Worm (Caenorhabditis elegans): ENCODE data around the gene M163.8.
A peak's percentile ranks its signal among the peaks of the same experiment; 100 is the strongest.

M163.8 gene

DNA sequence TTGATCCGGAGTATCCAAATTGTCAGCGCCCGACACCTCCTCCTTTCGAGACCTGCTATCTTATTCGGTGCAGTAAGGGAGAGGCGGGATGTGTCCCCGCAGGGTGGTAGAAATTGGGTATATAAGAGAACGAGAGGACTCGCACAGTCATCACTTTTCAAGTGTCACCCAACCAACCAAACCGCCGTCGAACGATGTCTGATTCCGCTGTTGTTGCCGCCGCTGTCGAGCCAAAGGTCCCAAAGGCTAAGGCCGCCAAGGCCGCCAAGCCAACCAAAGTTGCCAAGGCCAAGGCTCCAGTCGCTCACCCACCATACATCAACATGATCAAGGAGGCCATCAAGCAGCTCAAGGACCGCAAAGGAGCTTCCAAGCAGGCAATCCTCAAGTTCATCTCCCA is 5.0 kb downstream of the M163.8 start, which contains the start of gene his-24 (continued):
- TF ChIP-seq ztf-11 (tag; optimal IDR thresholded peaks at IDR 0.05), result no peak
- no peak for TF ChIP-seq F49E8.2 (tag; optimal IDR thresholded peaks at IDR 0.05; ENCODE audit: borderline replicate concordance)
- TF ChIP-seq sdz-12 (GFP tag; optimal IDR thresholded peaks at IDR 0.05), result no peak
- no peak for TF ChIP-seq ceh-44 (GFP tag; IDR thresholded peaks at IDR 0.05)
- no peak for TF ChIP-seq daf-12 (tag; optimal IDR thresholded peaks at IDR 0.05)
- TF ChIP-seq daf-8 (GFP tag; IDR thresholded peaks at IDR 0.05), result no peak
- peak; percentile 81 for TF ChIP-seq dve-1 (tag; optimal IDR thresholded peaks at IDR 0.05; ENCODE audit: insufficient read depth)
- TF ChIP-seq lin-13 (GFP tag; optimal IDR thresholded peaks at IDR 0.05), result peak; percentile 25
- TF ChIP-seq Y75B8A.6 (GFP tag; IDR thresholded peaks at IDR 0.05), result no peak
- 0 out of 2 replicates have a peak, but pooled peaks have one; percentile 53 for TF ChIP-seq D1046.2 (GFP tag; IDR thresholded peaks at IDR 0.05)
- no peak for TF ChIP-seq snpc-1.2 (GFP tag; IDR thresholded peaks at IDR 0.05)
- peak; percentile 56; the same call in 1 of the 2 replicates for TF ChIP-seq egl-43 (GFP tag; IDR thresholded peaks at IDR 0.05)
- TF ChIP-seq nhr-102 (tag; optimal IDR thresholded peaks at IDR 0.05), result peak; percentile 45
- peak; percentile 70 for TF ChIP-seq pha-4 (GFP tag; IDR thresholded peaks at IDR 0.05)
- no peak for TF ChIP-seq pha-4 (tag; optimal IDR thresholded peaks at IDR 0.05)
- no peak for TF ChIP-seq zag-1 (tag; optimal IDR thresholded peaks at IDR 0.05)
- no peak for TF ChIP-seq lin-39 (tag; optimal IDR thresholded peaks at IDR 0.05)
- no peak for TF ChIP-seq lim-7 (GFP tag; IDR thresholded peaks at IDR 0.05)
- no peak for TF ChIP-seq R02D3.7 (tag; optimal IDR thresholded peaks at IDR 0.05)
- TF ChIP-seq lin-15B (tag; optimal IDR thresholded peaks at IDR 0.05), result no peak
- TF ChIP-seq dmd-8 (GFP tag; IDR thresholded peaks at IDR 0.05), result no peak
- TF ChIP-seq ZK546.5 (tag; optimal IDR thresholded peaks at IDR 0.05), result no peak
- peak; percentile 85 for TF ChIP-seq nhr-6 (tag; optimal IDR thresholded peaks at IDR 0.05)
- no peak for TF ChIP-seq lin-1 (GFP tag; IDR thresholded peaks at IDR 0.05)
- 0 out of 2 replicates have a peak, but pooled peaks have one; percentile 40 for TF ChIP-seq mxl-2 (GFP tag; conservative IDR thresholded peaks at IDR 0.05)
- TF ChIP-seq lin-38 (GFP tag; IDR thresholded peaks at IDR 0.05), result no peak
- TF ChIP-seq dpl-1 (GFP tag; optimal IDR thresholded peaks at IDR 0.05), result peak; percentile 45
- peak; percentile 56 for TF ChIP-seq nhr-28 (tag; optimal IDR thresholded peaks at IDR 0.05)
- peak; percentile 20 for TF ChIP-seq ztf-7 (tag; optimal IDR thresholded peaks at IDR 0.05)
- TF ChIP-seq vab-7 (GFP tag; IDR thresholded peaks at IDR 0.05), result 0 out of 2 replicates have a peak, but pooled peaks have one; percentile 32
- TF ChIP-seq F44E2.7 (GFP tag; IDR thresholded peaks at IDR 0.05), result no peak
- no peak for TF ChIP-seq madf-5 (GFP tag; IDR thresholded peaks at IDR 0.05)

DNA sequence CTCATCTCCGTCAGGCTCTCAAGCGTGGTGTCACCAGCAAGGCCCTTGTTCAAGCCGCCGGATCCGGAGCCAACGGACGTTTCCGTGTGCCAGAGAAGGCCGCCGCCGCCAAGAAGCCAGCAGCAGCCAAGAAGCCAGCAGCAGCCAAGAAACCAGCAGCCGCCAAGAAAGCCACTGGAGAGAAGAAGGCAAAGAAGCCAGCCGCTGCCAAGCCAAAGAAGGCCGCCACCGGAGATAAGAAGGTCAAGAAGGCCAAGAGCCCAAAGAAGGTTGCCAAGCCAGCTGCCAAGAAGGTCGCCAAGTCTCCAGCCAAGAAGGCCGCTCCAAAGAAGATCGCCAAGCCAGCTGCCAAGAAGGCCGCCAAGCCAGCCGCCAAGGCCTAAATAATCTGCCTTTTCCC is 5.6 kb downstream of the M163.8 start:
- TF ChIP-seq nhr-28 (tag; optimal IDR thresholded peaks at IDR 0.05) (no peak), nhr-76 (tag; optimal IDR thresholded peaks at IDR 0.05) (no peak), ama-1 (optimal IDR thresholded peaks at IDR 0.05) (no peak), set-16 (GFP tag; IDR thresholded peaks at IDR 0.05) (peak; percentile 96), mes-2 (tag; optimal IDR thresholded peaks at IDR 0.05; ENCODE audit: poor library complexity, severe bottlenecking) (no peak), madf-5 (GFP tag; IDR thresholded peaks at IDR 0.05) (0 out of 4 replicates have a peak, but pooled peaks of 1 of the 2 experiments have one; percentile 21), ceh-82 (tag; optimal IDR thresholded peaks at IDR 0.05) (no peak), egl-43 (GFP tag; IDR thresholded peaks at IDR 0.05) (peak; percentile 55; the same call in 1 of the 2 replicates), ces-1 (GFP tag; optimal IDR thresholded peaks at IDR 0.05) (no peak), dpl-1 (GFP tag; optimal IDR thresholded peaks at IDR 0.05) (no peak)

DNA sequence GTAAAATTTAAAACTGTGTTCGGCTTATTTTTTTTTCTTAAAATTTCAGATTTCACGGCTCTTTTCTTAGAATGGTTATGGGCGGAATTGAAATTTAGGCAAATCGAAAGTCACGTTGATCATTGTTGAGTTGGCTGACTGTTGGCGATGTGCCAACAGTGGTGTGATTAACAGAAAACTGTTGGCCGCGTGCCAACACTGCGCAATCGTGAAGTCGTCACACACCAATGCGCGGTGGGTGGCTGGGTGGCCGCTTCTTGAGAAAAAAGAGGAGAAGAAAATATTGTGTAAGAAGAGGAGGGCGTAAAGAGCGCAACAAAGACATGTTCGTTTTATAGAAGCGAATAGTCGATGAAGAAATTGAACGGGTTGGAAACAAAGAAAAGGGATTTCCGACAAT is 6.2 kb downstream of the M163.8 start:
- TF ChIP-seq mep-1 (tag; optimal IDR thresholded peaks at IDR 0.05), result peak; percentile 39
- peak; percentile 27; the same call in 1 of the 2 replicates for TF ChIP-seq hmg-1.1 (GFP tag; IDR thresholded peaks at IDR 0.05)
- TF ChIP-seq ctbp-1 (GFP tag; IDR thresholded peaks at IDR 0.05), result no peak
- peak; percentile 4 for TF ChIP-seq rbr-2 (tag; optimal IDR thresholded peaks at IDR 0.05)
- peak; percentile 16 for TF ChIP-seq hlh-30 (tag; optimal IDR thresholded peaks at IDR 0.05; ENCODE audit: insufficient read depth)
- TF ChIP-seq mes-2 (tag; optimal IDR thresholded peaks at IDR 0.05; ENCODE audit: poor library complexity, severe bottlenecking), result peak; percentile 52
- peak in 1 of 2 experiments; percentile 9 for TF ChIP-seq mdl-1 (tag; optimal IDR thresholded peaks at IDR 0.05)
- no peak for TF ChIP-seq daf-16 (GFP tag; optimal IDR thresholded peaks at IDR 0.05)
- TF ChIP-seq daf-16 (tag; optimal IDR thresholded peaks at IDR 0.05), result peak; percentile 10
- TF ChIP-seq ama-1 (optimal IDR thresholded peaks at IDR 0.05), result peak; percentile 86
- peak; percentile 6 for TF ChIP-seq hlh-11 (tag; optimal IDR thresholded peaks at IDR 0.05)
- no peak for TF ChIP-seq T20F7.1 (GFP tag; optimal IDR thresholded peaks at IDR 0.05)
- no peak for TF ChIP-seq lsy-2 (tag; optimal IDR thresholded peaks at IDR 0.05)
- no peak for TF ChIP-seq nhr-237 (tag; optimal IDR thresholded peaks at IDR 0.05)

All from whole organism, L4 larva.